Worm (Caenorhabditis elegans) whole organism, L4/young adult: ENCODE measurements around the gene R11F4.2.

Experiments used
- dao-5 ChIP-seq: sonication (generic microtip); optimal IDR thresholded peaks from 2 replicates; lab custom pipeline; 2016; ENCODE audit warnings: missing genotype, missing genetic modification characterization, moderate library complexity, missing compliant biosample characterization
- him-1 ChIP-seq: sonication (generic microtip); optimal IDR thresholded peaks from 2 replicates; lab custom pipeline; 2016; ENCODE audit warnings: missing genotype, missing genetic modification reagents, missing genetic modification characterization, missing compliant biosample characterization

- TF ChIP-seq dao-5 (tag; lab: Kevin White, UChicago) (no peak), him-1 (tag; lab: Kevin White, UChicago) (no peak)
These were observed 42.8 kb upstream of the R11F4.2 start for ce11 chrII:4040066-4040465.
